Fruit fly (Drosophila melanogaster) whole organism, embryonic: ENCODE data around the gene CG12608.

Experiments
- B-H2 ChIP-seq: fragments of 200-800 bp; sonication (Bioruptor generic); optimal IDR thresholded peaks from 2 replicates; lab custom pipeline; 2018; ENCODE audit warnings: missing biosample characterization, mild to moderate bottlenecking, missing genetic modification characterization
- Bgb ChIP-seq: fragments of 200-800 bp; sonication (Bioruptor generic); IDR thresholded peaks from 2 replicates; pipeline ENCODE4 v1.3.6; 2022; ENCODE audit warnings: missing biosample characterization, missing genetic modification characterization; ENCODE audit not compliant: partially characterized antibody
- CG10543 ChIP-seq: fragments of 200-800 bp; sonication (Bioruptor generic); optimal IDR thresholded peaks from 3 replicates; lab custom pipeline; 2017; ENCODE audit warnings: missing biosample characterization, mild to moderate bottlenecking, missing genetic modification characterization, moderate library complexity
- CG11085 ChIP-seq: fragments of 200-800 bp; sonication (Bioruptor generic); IDR thresholded peaks from 2 replicates; pipeline ENCODE4 v1.3.6; 2022; ENCODE audit warnings: missing biosample characterization, missing genetic modification characterization
- CG11398 ChIP-seq: fragments of 200-800 bp; sonication (Bioruptor generic); optimal IDR thresholded peaks from 2 replicates; lab custom pipeline; 2016; ENCODE audit warnings: missing biosample characterization, missing genetic modification characterization
- CG12104 ChIP-seq: fragments of 200-800 bp; sonication (Bioruptor generic); optimal IDR thresholded peaks from 3 replicates; lab custom pipeline; 2016; ENCODE audit warnings: missing biosample characterization, missing genetic modification characterization
- CG14441 ChIP-seq: fragments of 200-800 bp; sonication (Bioruptor generic); IDR thresholded peaks from 2 replicates; pipeline ENCODE4 v1.3.6; 2022; ENCODE audit warnings: missing biosample characterization, missing genetic modification characterization
- CG1529 ChIP-seq: fragments of 200-800 bp; sonication (Bioruptor generic); optimal IDR thresholded peaks from 3 replicates; lab custom pipeline; 2018; ENCODE audit warnings: missing biosample characterization, missing genetic modification characterization
- CG17802 ChIP-seq: fragments of 200-800 bp; sonication (Bioruptor generic); optimal IDR thresholded peaks from 2 replicates; lab custom pipeline; 2018; ENCODE audit warnings: missing biosample characterization, mild to moderate bottlenecking, missing genetic modification characterization, moderate library complexity
- CG31441 ChIP-seq: fragments of 200-800 bp; sonication (Bioruptor generic); IDR thresholded peaks from 2 replicates; pipeline ENCODE4 v1.3.6; 2022; ENCODE audit warnings: missing biosample characterization, missing genetic modification characterization
- CG33213 ChIP-seq: fragments of 200-800 bp; sonication (Bioruptor generic); optimal IDR thresholded peaks from 3 replicates; lab custom pipeline; 2016; ENCODE audit warnings: missing biosample characterization, missing genetic modification characterization
- CG42726 ChIP-seq: fragments of 200-800 bp; sonication (Bioruptor generic); IDR thresholded peaks from 2 replicates; pipeline ENCODE4 v1.3.6; 2022; ENCODE audit warnings: missing biosample characterization, missing genetic modification characterization; ENCODE audit not compliant: partially characterized antibody
- CG4404 ChIP-seq: fragments of 200-800 bp; sonication (Bioruptor generic); IDR thresholded peaks from 2 replicates; pipeline ENCODE4 v1.3.6; 2022; ENCODE audit warnings: missing biosample characterization, missing genetic modification characterization
- CG4617 ChIP-seq: fragments of 200-800 bp; sonication (Bioruptor generic); optimal IDR thresholded peaks from 3 replicates; lab custom pipeline; 2016; ENCODE audit warnings: missing biosample characterization, missing genetic modification characterization, borderline replicate concordance
- CG4707 ChIP-seq: fragments of 200-800 bp; sonication (Bioruptor generic); optimal IDR thresholded peaks from 2 replicates; lab custom pipeline; 2018; ENCODE audit warnings: missing biosample characterization, mild to moderate bottlenecking, missing genetic modification characterization, moderate library complexity
- CG4730 ChIP-seq: fragments of 200-800 bp; sonication (Bioruptor generic); IDR thresholded peaks from 2 replicates; pipeline ENCODE4 v1.3.6; 2022; ENCODE audit warnings: missing biosample characterization, missing genetic modification characterization
- CG6272 ChIP-seq: fragments of 200-800 bp; sonication (Bioruptor generic); IDR thresholded peaks from 2 replicates; pipeline ENCODE4 v1.3.6; 2022; ENCODE audit warnings: missing biosample characterization, missing genetic modification characterization
- CG6765 ChIP-seq: fragments of 200-800 bp; sonication (Bioruptor generic); optimal IDR thresholded peaks from 3 replicates; lab custom pipeline; 2017; ENCODE audit warnings: missing biosample characterization, mild to moderate bottlenecking, missing genetic modification characterization
- CG6813 ChIP-seq: fragments of 200-800 bp; sonication (Bioruptor generic); optimal IDR thresholded peaks from 2 replicates; lab custom pipeline; 2017; ENCODE audit warnings: missing biosample characterization, missing genetic modification characterization, mild to moderate bottlenecking, moderate library complexity, missing genetic modification reagents
- CG9797 ChIP-seq: fragments of 200-800 bp; sonication (Bioruptor generic); optimal IDR thresholded peaks from 3 replicates; lab custom pipeline; 2018; ENCODE audit warnings: missing biosample characterization, mild to moderate bottlenecking, missing genetic modification characterization
- Camta ChIP-seq: fragments of 200-800 bp; sonication (Bioruptor generic); optimal IDR thresholded peaks from 2 replicates; lab custom pipeline; 2016; ENCODE audit warnings: missing biosample characterization, missing genetic modification characterization
- Chrac-16 ChIP-seq: fragments of 200-800 bp; sonication (Bioruptor generic); optimal IDR thresholded peaks from 3 replicates; lab custom pipeline; 2016; ENCODE audit warnings: missing biosample characterization, missing genetic modification characterization
- Doc3 ChIP-seq: fragments of 200-800 bp; sonication (Bioruptor generic); IDR thresholded peaks from 3 replicates; pipeline ENCODE4 v1.3.6; 2022; ENCODE audit warnings: missing biosample characterization, missing genetic modification characterization; ENCODE audit not compliant: partially characterized antibody
- Eip74EF ChIP-seq, 2 experiments: fragments of 200-800 bp in 1 of 2; fragments of >200 bp in 1 of 2; sonication (Bioruptor generic) in 1 of 2; optimal IDR thresholded peaks; 2 replicates each; lab custom pipeline; 2017 to 2019; ENCODE audit warnings: missing biosample characterization in 2 of 2, missing genetic modification characterization in 2 of 2, mild to moderate bottlenecking in 1 of 2, moderate library complexity in 1 of 2
- Fer1 ChIP-seq: fragments of 200-800 bp; sonication (Bioruptor generic); optimal IDR thresholded peaks from 2 replicates; lab custom pipeline; 2017; ENCODE audit warnings: missing biosample characterization, mild to moderate bottlenecking, missing genetic modification characterization
- Hand ChIP-seq: fragments of 200-800 bp; sonication (Bioruptor generic); optimal IDR thresholded peaks from 2 replicates; lab custom pipeline; 2017; ENCODE audit warnings: mild to moderate bottlenecking, missing biosample characterization, missing genetic modification reagents, missing genetic modification characterization
- Hr39 ChIP-seq: fragments of >200 bp; optimal IDR thresholded peaks from 2 replicates; lab custom pipeline; 2017
- MTF-1 ChIP-seq: fragments of 200-800 bp; sonication (Bioruptor generic); optimal IDR thresholded peaks from 2 replicates; lab custom pipeline; 2018; ENCODE audit warnings: missing biosample characterization, mild to moderate bottlenecking, missing genetic modification characterization, borderline replicate concordance
- NC2α ChIP-seq: fragments of 200-800 bp; sonication (Bioruptor generic); optimal IDR thresholded peaks from 2 replicates; lab custom pipeline; 2016; ENCODE audit warnings: missing biosample characterization, missing genetic modification characterization
- Ravus ChIP-seq: fragments of 200-800 bp; sonication (Bioruptor generic); IDR thresholded peaks from 2 replicates; pipeline ENCODE4 v1.3.6; 2022; ENCODE audit warnings: missing biosample characterization, missing genetic modification characterization
- bab2 ChIP-seq: fragments of 200-800 bp; sonication (Bioruptor generic); optimal IDR thresholded peaks from 2 replicates; lab custom pipeline; 2016; ENCODE audit warnings: missing biosample characterization, missing genetic modification characterization
- bbx ChIP-seq: fragments of 200-800 bp; sonication (Bioruptor generic); IDR thresholded peaks from 2 replicates; pipeline ENCODE4 v1.3.6; 2022; ENCODE audit warnings: missing biosample characterization, missing genetic modification characterization; ENCODE audit not compliant: partially characterized antibody
- cad ChIP-seq: fragments of >200 bp; optimal IDR thresholded peaks from 2 replicates; lab custom pipeline; 2017; ENCODE audit warnings: missing biosample characterization, missing genetic modification characterization
- cato ChIP-seq: fragments of 200-800 bp; sonication (Bioruptor generic); optimal IDR thresholded peaks from 2 replicates; lab custom pipeline; 2016; ENCODE audit warnings: missing biosample characterization, missing genetic modification characterization, borderline replicate concordance
- crc ChIP-seq: fragments of 200-800 bp; sonication (Bioruptor generic); optimal IDR thresholded peaks from 2 replicates; lab custom pipeline; 2016; ENCODE audit warnings: missing biosample characterization, missing genetic modification characterization
- disco-r ChIP-seq: fragments of 200-800 bp; sonication (Bioruptor generic); optimal IDR thresholded peaks from 2 replicates; lab custom pipeline; 2016; ENCODE audit warnings: missing biosample characterization, missing genetic modification characterization
- ewg ChIP-seq: fragments of 200-800 bp; sonication (Bioruptor generic); optimal IDR thresholded peaks from 3 replicates; lab custom pipeline; 2017; ENCODE audit warnings: mild to moderate bottlenecking, missing biosample characterization, missing genetic modification reagents, missing genetic modification characterization
- exex ChIP-seq: fragments of 200-800 bp; sonication (Bioruptor generic); optimal IDR thresholded peaks from 4 replicates; lab custom pipeline; 2018; ENCODE audit warnings: missing biosample characterization, mild to moderate bottlenecking, missing genetic modification characterization, moderate library complexity
- fu2 ChIP-seq: fragments of 200-800 bp; sonication (Bioruptor generic); optimal IDR thresholded peaks from 2 replicates; lab custom pipeline; 2016; ENCODE audit warnings: missing biosample characterization, missing genetic modification characterization
- kay ChIP-seq: fragments of 200-800 bp; sonication (Bioruptor generic); optimal IDR thresholded peaks from 2 replicates; lab custom pipeline; 2016; ENCODE audit warnings: missing biosample characterization, missing genetic modification characterization
- lmd ChIP-seq: fragments of 200-800 bp; sonication (Bioruptor generic); IDR thresholded peaks from 2 replicates; pipeline ENCODE4 v1.3.6; 2022; ENCODE audit warnings: missing biosample characterization, missing genetic modification characterization
- mld ChIP-seq: fragments of 200-800 bp; sonication (Bioruptor generic); IDR thresholded peaks from 3 replicates; pipeline ENCODE4 v1.3.6; 2022; ENCODE audit warnings: missing biosample characterization, missing genetic modification characterization; ENCODE audit not compliant: partially characterized antibody
- nerfin-1 ChIP-seq: fragments of 200-800 bp; sonication (Bioruptor generic); optimal IDR thresholded peaks from 3 replicates; lab custom pipeline; 2019; ENCODE audit warnings: missing biosample characterization, mild to moderate bottlenecking, missing genetic modification characterization, moderate library complexity
- pfk ChIP-seq: fragments of 200-800 bp; sonication (Bioruptor generic); optimal IDR thresholded peaks from 2 replicates; lab custom pipeline; 2018; ENCODE audit warnings: missing biosample characterization, mild to moderate bottlenecking, missing genetic modification characterization, moderate library complexity
- psq ChIP-seq: fragments of 200-800 bp; sonication (Bioruptor generic); optimal IDR thresholded peaks from 2 replicates; lab custom pipeline; 2017; ENCODE audit warnings: missing biosample characterization, missing genetic modification characterization
- slbo ChIP-seq: fragments of 200-800 bp; sonication (Bioruptor generic); IDR thresholded peaks from 2 replicates; pipeline ENCODE4 v1.3.6; 2022; ENCODE audit warnings: missing biosample characterization, missing genetic modification characterization
- so ChIP-seq: fragments of 200-800 bp; sonication (Bioruptor generic); IDR thresholded peaks from 3 replicates; pipeline ENCODE4 v1.3.6; 2022; ENCODE audit warnings: missing biosample characterization, missing genetic modification characterization
- stwl ChIP-seq: fragments of 200-800 bp; sonication (Bioruptor generic); optimal IDR thresholded peaks from 3 replicates; lab custom pipeline; 2018; ENCODE audit warnings: missing biosample characterization, mild to moderate bottlenecking, missing genetic modification characterization, moderate library complexity
- yki ChIP-seq: fragments of >200 bp; optimal IDR thresholded peaks from 3 replicates; lab custom pipeline; 2018

CG12608 gene

dm6 chrX:15298298-15299069 is 45.9 kb downstream of the CG12608 start (continued):
- TF ChIP-seq cad (GFP tag; lab: Kevin White, UChicago): no peak
- TF ChIP-seq stwl (tag; lab: Kevin White, UChicago): no peak
- peak; percentile 96 for TF ChIP-seq CG14441 (GFP tag; lab: Robert Waterston, UW)
- peak; percentile 76 for TF ChIP-seq fu2
- peak; percentile 11 for TF ChIP-seq yki (lab: Kevin White, UChicago)
- TF ChIP-seq MTF-1 (GFP tag; lab: Kevin White, UChicago): peak; percentile 83
- peak; percentile 96 for TF ChIP-seq CG6813 (GFP tag; lab: Kevin White, UChicago)
- peak; percentile 73 for TF ChIP-seq bab2 (GFP tag; lab: Kevin White, UChicago)
- peak; percentile 95 for TF ChIP-seq CG6272
- peak; percentile 42 for TF ChIP-seq disco-r
- TF ChIP-seq CG11398 (GFP tag; lab: Kevin White, UChicago): no peak
- peak; percentile 97 for TF ChIP-seq CG12104
- peak; percentile 96 for TF ChIP-seq CG6765 (GFP tag; lab: Kevin White, UChicago)
- TF ChIP-seq CG11085 (GFP tag; lab: Robert Waterston, UW): peak; percentile 96
- peak; percentile 94 for TF ChIP-seq CG4404 (GFP tag; lab: Robert Waterston, UW)
- no peak for TF ChIP-seq CG42726 (GFP tag; lab: Robert Waterston, UW)
- TF ChIP-seq Bgb (GFP tag; lab: Robert Waterston, UW): peak; percentile 45; the same call in 1 of the 2 replicates
- TF ChIP-seq Hand (GFP tag; lab: Kevin White, UChicago): peak; percentile 97
- no peak for TF ChIP-seq Doc3 (GFP tag; lab: Robert Waterston, UW)
- TF ChIP-seq crc (GFP tag; lab: Kevin White, UChicago): peak; percentile 57
- no peak for TF ChIP-seq Hr39 (lab: Kevin White, UChicago)
- no peak for TF ChIP-seq bbx (GFP tag; lab: Robert Waterston, UW)
- peak; percentile 99 for TF ChIP-seq Fer1 (GFP tag; lab: Kevin White, UChicago)
- TF ChIP-seq CG10543 (GFP tag; lab: Kevin White, UChicago): peak; percentile 98
- TF ChIP-seq ewg (GFP tag; lab: Kevin White, UChicago): peak; percentile 95
- TF ChIP-seq CG4707: peak; percentile 85
- peak; percentile 93 for TF ChIP-seq Chrac-16 (GFP tag; lab: Kevin White, UChicago)
- TF ChIP-seq CG9797 (GFP tag; lab: Kevin White, UChicago): peak; percentile 48
- TF ChIP-seq so (GFP tag; lab: Robert Waterston, UW): peak; percentile 97
- peak; percentile 91 for TF ChIP-seq Ravus (GFP tag; lab: Robert Waterston, UW)
- TF ChIP-seq cato (GFP tag; lab: Kevin White, UChicago): peak; percentile 95
- TF ChIP-seq psq (GFP tag; lab: Kevin White, UChicago): peak; percentile 82
- peak; percentile 96 for TF ChIP-seq CG1529 (GFP tag; lab: Kevin White, UChicago)
- peak; percentile 92 for TF ChIP-seq B-H2 (GFP tag; lab: Kevin White, UChicago)
- TF ChIP-seq CG4730 (GFP tag; lab: Robert Waterston, UW): peak; percentile 96
- TF ChIP-seq CG31441 (GFP tag; lab: Robert Waterston, UW): peak; percentile 98
- TF ChIP-seq lmd (GFP tag; lab: Robert Waterston, UW): peak; percentile 99
- TF ChIP-seq kay (GFP tag; lab: Kevin White, UChicago): peak; percentile 94
- no peak for TF ChIP-seq mld (GFP tag; lab: Robert Waterston, UW)
- peak; percentile 52 for TF ChIP-seq CG33213 (GFP tag; lab: Kevin White, UChicago)
- TF ChIP-seq NC2α (GFP tag; lab: Kevin White, UChicago): peak; percentile 21
- TF ChIP-seq Eip74EF (GFP tag; optimal IDR thresholded peaks at IDR 0.05; lab: Kevin White, UChicago): peak in 1 of 2 experiments; percentile 98
- TF ChIP-seq exex: peak; percentile 87
- peak; percentile 95 for TF ChIP-seq nerfin-1 (tag; lab: Kevin White, UChicago)
- TF ChIP-seq Camta: peak; percentile 80
- TF ChIP-seq CG4617 (GFP tag; lab: Kevin White, UChicago): peak; percentile 89
- peak; percentile 98 for TF ChIP-seq slbo (GFP tag; lab: Robert Waterston, UW)
- peak; percentile 82 for TF ChIP-seq CG17802 (tag; lab: Kevin White, UChicago)
- TF ChIP-seq pfk (GFP tag; lab: Kevin White, UChicago): no peak
